Worm (Caenorhabditis elegans) whole organism, L2 larva: ENCODE measurements around the gene M176.4.
"Not testable (repeated sequence)": the region's sequence is repeated elsewhere in the genome, so short reads cannot be mapped to it uniquely, and the experiment has no call there.

Experiments
- C34F6.9 ChIP-seq: fragments of 150-350 bp; optimal IDR thresholded peaks from 2 replicates; lab custom pipeline; 2014; ENCODE audit warnings: missing biosample characterization, missing genetic modification characterization
- alr-1 ChIP-seq: fragments of 150-350 bp; optimal IDR thresholded peaks from 2 replicates; lab custom pipeline; 2014; ENCODE audit warnings: missing biosample characterization, missing genetic modification characterization
- ama-1 ChIP-seq: fragments of 150-350 bp; optimal IDR thresholded peaks from 2 replicates; lab custom pipeline; 2018; ENCODE audit warnings: inconsistent platforms
- ceh-82 ChIP-seq: fragments of 150-350 bp; optimal IDR thresholded peaks from 2 replicates; lab custom pipeline; 2014; ENCODE audit warnings: missing biosample characterization, missing genetic modification characterization
- crh-2 ChIP-seq: sonication (generic microtip); optimal IDR thresholded peaks from 2 replicates; lab custom pipeline; 2017; ENCODE audit warnings: missing biosample characterization, missing genetic modification characterization
- elt-1 ChIP-seq: fragments of 150-350 bp; optimal IDR thresholded peaks from 2 replicates; lab custom pipeline; 2014; ENCODE audit warnings: missing biosample characterization, missing genetic modification characterization
- fos-1 ChIP-seq: fragments of 150-350 bp; optimal IDR thresholded peaks from 2 replicates; lab custom pipeline; 2014; ENCODE audit warnings: missing biosample characterization, missing genetic modification characterization
- lin-11 ChIP-seq: fragments of 150-350 bp; sonication (generic microtip); optimal IDR thresholded peaks from 2 replicates; lab custom pipeline; 2014; ENCODE audit warnings: missing biosample characterization, missing genetic modification characterization, inconsistent platforms, mixed read lengths
- lin-39 ChIP-seq: fragments of 150-350 bp; optimal IDR thresholded peaks from 2 replicates; lab custom pipeline; 2014; ENCODE audit warnings: missing biosample characterization, missing genetic modification reagents, missing genetic modification characterization
- lsy-2 ChIP-seq, 2 experiments: fragments of 150-350 bp in 1 of 2; sonication (generic microtip) in 1 of 2; optimal IDR thresholded peaks; 2 replicates each; lab custom pipeline; 2014 to 2017; ENCODE audit warnings: missing biosample characterization in 2 of 2, missing genetic modification characterization in 2 of 2
- mab-5 ChIP-seq: fragments of 150-350 bp; optimal IDR thresholded peaks from 2 replicates; lab custom pipeline; 2014; ENCODE audit warnings: missing biosample characterization, missing genetic modification characterization
- mbf-1 ChIP-seq: sonication (generic microtip); optimal IDR thresholded peaks from 2 replicates; lab custom pipeline; 2017; ENCODE audit warnings: missing biosample characterization, missing genetic modification characterization
- nhr-10 ChIP-seq: sonication (generic microtip); optimal IDR thresholded peaks from 2 replicates; lab custom pipeline; 2017; ENCODE audit warnings: missing biosample characterization, missing genetic modification characterization
- nhr-12 ChIP-seq: fragments of 150-350 bp; optimal IDR thresholded peaks from 2 replicates; lab custom pipeline; 2014; ENCODE audit warnings: missing biosample characterization, missing genetic modification characterization
- nhr-77 ChIP-seq: fragments of 150-350 bp; optimal IDR thresholded peaks from 2 replicates; lab custom pipeline; 2014; ENCODE audit warnings: missing biosample characterization, missing genetic modification characterization
- sem-4 ChIP-seq: fragments of 150-350 bp; optimal IDR thresholded peaks from 2 replicates; lab custom pipeline; 2014; ENCODE audit warnings: missing biosample characterization, missing genetic modification reagents, missing genetic modification characterization
- skn-1 ChIP-seq: sonication (generic microtip); optimal IDR thresholded peaks from 2 replicates; lab custom pipeline; 2017; ENCODE audit warnings: missing biosample characterization, missing genetic modification characterization
- sma-9 ChIP-seq, 2 experiments: fragments of 150-350 bp in 1 of 2; sonication (generic microtip) in 1 of 2; optimal IDR thresholded peaks; 2 replicates each; lab custom pipeline; 2014 to 2016; ENCODE audit warnings: missing genetic modification characterization in 2 of 2, mild to moderate bottlenecking in 1 of 2, missing biosample characterization in 1 of 2, missing compliant biosample characterization in 1 of 2, missing genetic modification reagents in 1 of 2, moderate library complexity in 1 of 2
- ztf-1 ChIP-seq: fragments of 200-800 bp; sonication (Bioruptor generic); conservative IDR thresholded peaks from 2 replicates; pipeline ENCODE4 v1.3.6; 2022; ENCODE audit warnings: missing genetic modification characterization, missing compliant biosample characterization
- ztf-11 ChIP-seq: sonication (generic microtip); optimal IDR thresholded peaks from 2 replicates; lab custom pipeline; 2017; ENCODE audit warnings: missing biosample characterization, missing genetic modification characterization
- ztf-4 ChIP-seq: fragments of 150-350 bp; optimal IDR thresholded peaks from 2 replicates; lab custom pipeline; 2014; ENCODE audit warnings: missing biosample characterization, missing genetic modification characterization

The M176.4 gene

ce11 chrII:9452172-9452571, 34.0 kb downstream of the M176.4 start, which contains the start of gene R09D1.12:
Gene R09D1.12, minus strand, starts transcription at chrII:9452272.
- not testable (repeated sequence) for TF ChIP-seq lsy-2 (tag; optimal IDR thresholded peaks at IDR 0.05; lab: Kevin White, UChicago); crh-2 (tag; lab: Kevin White, UChicago); alr-1

- TF ChIP-seq ceh-82 = no peak
- no peak for TF ChIP-seq fos-1 (tag; lab: Kevin White, UChicago)
- no peak for TF ChIP-seq sma-9 (GFP tag; optimal IDR thresholded peaks at IDR 0.05; lab: Kevin White, UChicago)
- TF ChIP-seq sma-9 (tag; optimal IDR thresholded peaks at IDR 0.05; lab: Kevin White, UChicago) = no peak
- no peak for TF ChIP-seq ztf-4 (tag; lab: Kevin White, UChicago)
- no peak for TF ChIP-seq sem-4 (tag; lab: Kevin White, UChicago)
- TF ChIP-seq, all 48 proteins: peak for 0
Measured at ce11 chrII:9454304-9454703, 36.1 kb downstream of the M176.4 start, which contains the start of gene chil-19. Gene chil-19, minus strand, starts transcription at chrII:9454404.

ce11 chrII:9459462-9459861, 41.3 kb downstream of the M176.4 start, which contains the start of gene R09D1.14:
Gene R09D1.14, minus strand, starts transcription at chrII:9459562.
- TF ChIP-seq nhr-10 (tag; lab: Kevin White, UChicago); crh-2 (tag; lab: Kevin White, UChicago); C34F6.9: not testable (repeated sequence)

ce11 chrII:9461881-9462280, 43.7 kb downstream of the M176.4 start, which contains the start of gene chil-21:
Gene chil-21, minus strand, starts transcription at chrII:9461981.
- TF ChIP-seq nhr-12 (tag; lab: Kevin White, UChicago); C34F6.9; lin-39 (tag; lab: Kevin White, UChicago): not testable (repeated sequence)

- TF ChIP-seq lin-11 (tag; lab: Kevin White, UChicago) = no peak
- TF ChIP-seq ztf-1 (GFP tag; lab: Robert Waterston, UW) = no peak
- no peak for TF ChIP-seq mbf-1 (tag; lab: Kevin White, UChicago)
- TF ChIP-seq ama-1 (lab: Kevin White, UChicago) = no peak
Measured at ce11 chrII:9466095-9466494, 47.9 kb downstream of the M176.4 start, which contains the start of gene chil-22. Gene chil-22, minus strand, starts transcription at chrII:9466195.

- peak; percentile 60 for TF ChIP-seq sma-9 (GFP tag; optimal IDR thresholded peaks at IDR 0.05; lab: Kevin White, UChicago)
- TF ChIP-seq sma-9 (tag; optimal IDR thresholded peaks at IDR 0.05; lab: Kevin White, UChicago) = no peak
- TF ChIP-seq crh-2 (tag; lab: Kevin White, UChicago) = peak; percentile 23
- no peak for TF ChIP-seq elt-1 (tag; lab: Kevin White, UChicago)
- no peak for TF ChIP-seq ztf-11
- TF ChIP-seq nhr-77 (tag; lab: Kevin White, UChicago) = no peak
- TF ChIP-seq mab-5 (tag; lab: Kevin White, UChicago) = no peak
- TF ChIP-seq fos-1 (tag; lab: Kevin White, UChicago) = peak; percentile 89
- TF ChIP-seq skn-1 (tag; lab: Kevin White, UChicago) = peak; percentile 48
Measured at ce11 chrII:9468414-9468813, 50.2 kb downstream of the M176.4 start, which contains the start of gene chil-23. Gene chil-23, minus strand, starts transcription at chrII:9468611.

- TF ChIP-seq fos-1 (tag; lab: Kevin White, UChicago) (peak; percentile 59), skn-1 (tag; lab: Kevin White, UChicago) (no peak)
Measured at ce11 chrII:9470027-9470426, 51.9 kb downstream of the M176.4 start, which contains the start of gene T19H5.6. Gene T19H5.6, minus strand, starts transcription at chrII:9470221.
